Fruit fly (Drosophila melanogaster): Measurements from ENCODE around the gene CanB.

The CanB gene

DNA sequence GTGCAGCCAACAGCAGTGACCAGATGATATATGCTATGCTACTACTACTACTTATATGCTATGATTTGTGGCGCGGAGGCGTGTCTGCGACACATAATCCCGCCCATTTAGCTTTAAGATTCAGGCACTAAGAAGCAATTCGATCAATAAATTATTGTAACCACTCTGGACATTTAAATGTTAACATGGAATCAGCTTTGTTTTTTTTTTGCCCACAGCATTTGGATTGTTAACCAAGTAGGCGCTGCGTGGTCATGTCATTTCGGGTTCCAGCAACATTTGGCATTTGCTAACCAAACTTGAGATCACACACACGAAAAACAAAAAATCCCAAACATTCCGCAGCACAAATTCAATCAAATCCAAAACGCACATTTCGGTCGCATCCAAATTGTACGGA lies 19.3 kb upstream of the CanB start, which contains the start of gene CG4198:
TSS of gene CG4198 (plus strand) at position 301 of the 400 bp plus-strand sequence.
- no peak for TF ChIP-seq Sp1 (GFP tag; optimal IDR thresholded peaks at IDR 0.05)
- TF ChIP-seq CrebA (GFP tag; optimal IDR thresholded peaks at IDR 0.05; ENCODE audit: borderline replicate concordance): no peak
- no peak for TF ChIP-seq Hr83 (GFP tag; optimal IDR thresholded peaks at IDR 0.05; ENCODE audit: poor library complexity, severe bottlenecking)
- no peak for TF ChIP-seq CG32264 (GFP tag; optimal IDR thresholded peaks at IDR 0.05)
- no peak for TF ChIP-seq Hr78 (GFP tag; optimal IDR thresholded peaks at IDR 0.05)
- TF ChIP-seq OdsH (GFP tag; optimal IDR thresholded peaks at IDR 0.05): no peak
- no peak for TF ChIP-seq rgr (GFP tag; optimal IDR thresholded peaks at IDR 0.05)
- no peak for TF ChIP-seq psq (GFP tag; optimal IDR thresholded peaks at IDR 0.05)
- TF ChIP-seq br (GFP tag; optimal IDR thresholded peaks at IDR 0.05): no peak
- TF ChIP-seq dmrt93B (GFP tag; optimal IDR thresholded peaks at IDR 0.05): no peak
- TF ChIP-seq N (GFP tag; optimal IDR thresholded peaks at IDR 0.05): no peak
- TF ChIP-seq lola (GFP tag; optimal IDR thresholded peaks at IDR 0.05): no peak
- TF ChIP-seq ey (GFP tag; optimal IDR thresholded peaks at IDR 0.05): no peak
- no peak for TF ChIP-seq CG9705 (GFP tag; optimal IDR thresholded peaks at IDR 0.05)
- TF ChIP-seq h (GFP tag; optimal IDR thresholded peaks at IDR 0.05): no peak
- no peak for TF ChIP-seq Dif (GFP tag; optimal IDR thresholded peaks at IDR 0.05; ENCODE audit: partially characterized antibody)

- TF ChIP-seq CG32264 (GFP tag; optimal IDR thresholded peaks at IDR 0.05): no peak
- TF ChIP-seq Myc (optimal IDR thresholded peaks at IDR 0.05): peak; percentile 31
Observed at dm6 chrX:5317170-5317569, 15.1 kb upstream of the CanB start, which contains the start of the genes CG15930 and Sas10. TSS of gene CG15930 (minus strand) at chrX:5317295. TSS of gene Sas10 (plus strand) at chrX:5317409.

- TF ChIP-seq dmrt93B (GFP tag; optimal IDR thresholded peaks at IDR 0.05): peak; percentile 69
- TF ChIP-seq usp (GFP tag; optimal IDR thresholded peaks at IDR 0.05): no peak
- TF ChIP-seq OdsH (GFP tag; optimal IDR thresholded peaks at IDR 0.05): peak; percentile 41
- no peak for TF ChIP-seq Dif (GFP tag; optimal IDR thresholded peaks at IDR 0.05; ENCODE audit: partially characterized antibody)
- no peak for TF ChIP-seq Rel (GFP tag; optimal IDR thresholded peaks at IDR 0.05)
- peak; percentile 47 for TF ChIP-seq Rel (tag; optimal IDR thresholded peaks at IDR 0.05)
- TF ChIP-seq CG32264 (GFP tag; optimal IDR thresholded peaks at IDR 0.05): no peak
- TF ChIP-seq dl (GFP tag; optimal IDR thresholded peaks at IDR 0.05; ENCODE audit: insufficient read depth in 1 of 2, partially characterized antibody in 2 of 2): no peak
- TF ChIP-seq Myc (optimal IDR thresholded peaks at IDR 0.05): no peak
- peak; percentile 74 for TF ChIP-seq HLH106 (tag; optimal IDR thresholded peaks at IDR 0.05)
- peak; percentile 74 for TF ChIP-seq Sp1 (GFP tag; optimal IDR thresholded peaks at IDR 0.05)
- peak; percentile 67 for TF ChIP-seq ey (GFP tag; optimal IDR thresholded peaks at IDR 0.05)
- peak; percentile 72 for TF ChIP-seq CG9705 (GFP tag; optimal IDR thresholded peaks at IDR 0.05)
- no peak for TF ChIP-seq Mio (GFP tag; optimal IDR thresholded peaks at IDR 0.05)
- TF ChIP-seq lola (GFP tag; optimal IDR thresholded peaks at IDR 0.05): no peak
- peak; percentile 86 for TF ChIP-seq N (GFP tag; optimal IDR thresholded peaks at IDR 0.05)
- TF ChIP-seq Hr78 (GFP tag; optimal IDR thresholded peaks at IDR 0.05): no peak
- TF ChIP-seq Dfd (GFP tag; optimal IDR thresholded peaks at IDR 0.05): no peak
- TF ChIP-seq fru (GFP tag; optimal IDR thresholded peaks at IDR 0.05): no peak
- peak; percentile 70 for TF ChIP-seq h (GFP tag; optimal IDR thresholded peaks at IDR 0.05)
- TF ChIP-seq pan (optimal IDR thresholded peaks at IDR 0.05): no peak
- TF ChIP-seq brk (GFP tag; optimal IDR thresholded peaks at IDR 0.05): no peak
- peak; percentile 51 for TF ChIP-seq Hr83 (GFP tag; optimal IDR thresholded peaks at IDR 0.05; ENCODE audit: poor library complexity, severe bottlenecking)
- peak; percentile 5 for TF ChIP-seq jim (GFP tag; optimal IDR thresholded peaks at IDR 0.05)
- no peak for TF ChIP-seq dsf (GFP tag; optimal IDR thresholded peaks at IDR 0.05; ENCODE audit: borderline replicate concordance)
- TF ChIP-seq psq (GFP tag; optimal IDR thresholded peaks at IDR 0.05): peak; percentile 60
- no peak for TF ChIP-seq sage (GFP tag; optimal IDR thresholded peaks at IDR 0.05)
- TF ChIP-seq woc (GFP tag; optimal IDR thresholded peaks at IDR 0.05): peak; percentile 87
- no peak for TF ChIP-seq Hnf4 (GFP tag; optimal IDR thresholded peaks at IDR 0.05)
- TF ChIP-seq GATAd (GFP tag; optimal IDR thresholded peaks at IDR 0.05): peak; percentile 9
- TF ChIP-seq sv (GFP tag; optimal IDR thresholded peaks at IDR 0.05): peak; percentile 42
- TF ChIP-seq foxo (GFP tag; optimal IDR thresholded peaks at IDR 0.05): peak in 1 of 2 experiments; percentile 73
- TF ChIP-seq Vsx2 (GFP tag; optimal IDR thresholded peaks at IDR 0.05; ENCODE audit: partially characterized antibody): no peak
- peak; percentile 68 for TF ChIP-seq rgr (GFP tag; optimal IDR thresholded peaks at IDR 0.05)
- no peak for TF ChIP-seq Jra (GFP tag; optimal IDR thresholded peaks at IDR 0.05)
- TF ChIP-seq Abd-B (GFP tag; optimal IDR thresholded peaks at IDR 0.05): no peak
- no peak for TF ChIP-seq tai (GFP tag; optimal IDR thresholded peaks at IDR 0.05)
- no peak for TF ChIP-seq CrebA (GFP tag; optimal IDR thresholded peaks at IDR 0.05; ENCODE audit: borderline replicate concordance)
- TF ChIP-seq br (GFP tag; optimal IDR thresholded peaks at IDR 0.05): no peak
Observed at dm6 chrX:5322459-5322883, 9.8 kb upstream of the CanB start, which contains the start of gene Rnp4F. TSS of gene Rnp4F (minus strand) at chrX:5322696.

All from whole organism, wandering third instar larva.